Worm (Caenorhabditis elegans) whole organism, early embryonic: ENCODE results near the gene B0034.7.

Experiments
- ama-1 ChIP-seq: fragments of 150-350 bp; optimal IDR thresholded peaks from 2 replicates; lab custom pipeline; 2014
- ceh-13 ChIP-seq: fragments of 200-800 bp; sonication (Bioruptor generic); optimal IDR thresholded peaks from 2 replicates; lab custom pipeline; 2018; ENCODE audit warnings: mild to moderate bottlenecking, missing genetic modification characterization, missing compliant biosample characterization
- ceh-36 ChIP-seq: sonication (generic microtip); optimal IDR thresholded peaks from 2 replicates; lab custom pipeline; 2016; ENCODE audit warnings: missing genetic modification characterization, inconsistent platforms, missing compliant biosample characterization
- flt-1 ChIP-seq: fragments of 200-800 bp; sonication (Bioruptor generic); IDR thresholded peaks from 2 replicates; pipeline ENCODE4 v1.3.6; 2022; ENCODE audit warnings: missing genetic modification characterization, missing compliant biosample characterization
- pes-1 ChIP-seq: fragments of 200-800 bp; sonication (Bioruptor generic); IDR thresholded peaks from 2 replicates; pipeline ENCODE4 v1.3.6; 2022; ENCODE audit warnings: missing genetic modification reagents, missing genetic modification characterization, missing compliant biosample characterization
- scrt-1 ChIP-seq: fragments of 200-800 bp; sonication (Bioruptor generic); IDR thresholded peaks from 2 replicates; pipeline ENCODE4 v1.3.6; 2022; ENCODE audit warnings: missing genetic modification characterization, missing compliant biosample characterization
- sea-1 ChIP-seq: fragments of 200-800 bp; sonication (Bioruptor generic); conservative IDR thresholded peaks from 2 replicates; pipeline ENCODE4 v1.3.6; 2022; ENCODE audit warnings: missing genetic modification characterization, missing compliant biosample characterization
- tbx-37 ChIP-seq: fragments of 200-800 bp; sonication (Bioruptor generic); conservative IDR thresholded peaks from 2 replicates; pipeline ENCODE4 v1.3.6; 2022; ENCODE audit warnings: missing genetic modification reagents, missing genetic modification characterization, missing compliant biosample characterization
- tra-4 ChIP-seq: sonication (generic microtip); optimal IDR thresholded peaks from 2 replicates; lab custom pipeline; 2017; ENCODE audit warnings: missing genetic modification characterization, missing compliant biosample characterization

DNA sequence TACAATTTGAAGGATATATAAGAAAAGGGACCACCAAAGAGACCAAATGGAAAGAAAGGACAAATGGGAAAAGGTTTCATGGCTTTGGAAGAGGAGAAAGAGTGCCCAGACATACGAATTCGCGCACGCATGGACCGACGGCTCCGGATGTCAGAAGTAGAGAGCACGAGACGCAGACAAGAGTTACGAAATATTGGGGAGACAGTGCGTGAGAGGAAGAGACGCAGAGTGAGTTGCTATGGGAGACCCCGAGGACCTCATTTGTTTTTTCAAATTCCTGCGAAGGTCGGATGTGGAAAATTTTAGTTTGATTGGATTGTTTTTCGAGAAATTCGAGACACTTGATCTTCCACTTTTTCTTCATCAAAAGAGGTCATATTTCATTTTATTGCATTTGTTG lies 5.2 kb downstream of the B0034.7 start:
- no peak for TF ChIP-seq ama-1 (lab: Kevin White, UChicago)
- no peak for TF ChIP-seq tra-4 (tag; lab: Kevin White, UChicago)
- no peak for TF ChIP-seq flt-1 (GFP tag; lab: Robert Waterston, UW)
- no peak for TF ChIP-seq ceh-13 (GFP tag; lab: Kevin White, UChicago)
- no peak for TF ChIP-seq sea-1 (GFP tag; lab: Robert Waterston, UW)
- TF ChIP-seq scrt-1 (GFP tag; lab: Robert Waterston, UW): no peak
- TF ChIP-seq tbx-37 (GFP tag; lab: Robert Waterston, UW): no peak
- TF ChIP-seq ceh-36 (tag; lab: Kevin White, UChicago): no peak
- TF ChIP-seq pes-1 (GFP tag; lab: Robert Waterston, UW): no peak
